Worm (Caenorhabditis elegans) whole organism, L4 larva: ENCODE results near the gene tab-1.

Source experiments
- R02D3.7 ChIP-seq: fragments of 150-350 bp; sonication (generic microtip); optimal IDR thresholded peaks from 3 replicates; lab custom pipeline; 2014; ENCODE audit warnings: missing biosample characterization, missing genetic modification characterization
- dmd-6 ChIP-seq: fragments of 200-800 bp; sonication (Bioruptor generic); IDR thresholded peaks from 2 replicates; pipeline ENCODE4 v1.3.6; 2022; ENCODE audit warnings: missing genetic modification reagents, missing genetic modification characterization, missing compliant biosample characterization
- lin-38 ChIP-seq: fragments of 200-800 bp; sonication (Bioruptor generic); IDR thresholded peaks from 2 replicates; pipeline ENCODE4 v1.3.6; 2022; ENCODE audit warnings: missing genetic modification reagents, missing genetic modification characterization, missing compliant biosample characterization

DNA sequence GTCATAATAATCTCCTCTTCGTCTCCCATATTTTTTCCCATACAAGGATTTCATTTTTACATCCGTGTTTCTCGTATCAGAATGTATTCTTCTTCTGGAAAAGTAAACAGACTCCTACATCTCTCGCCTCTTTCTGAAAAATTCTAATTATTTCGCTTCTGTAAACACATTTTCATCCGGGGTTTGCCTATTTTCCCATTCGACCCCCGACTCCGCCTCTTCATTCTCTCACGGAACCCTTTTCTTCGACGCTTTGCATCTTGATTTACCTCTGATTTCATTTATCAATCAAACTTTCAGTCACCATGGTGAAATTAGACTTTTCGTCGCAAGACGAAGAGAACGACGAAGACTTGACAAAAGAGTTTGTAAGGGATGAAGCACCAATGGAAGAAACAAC is 7.5 kb downstream of the tab-1 start, which contains the start of gene snt-1:
- TF ChIP-seq lin-38 (GFP tag; lab: Robert Waterston, UW), result no peak
- no peak for TF ChIP-seq dmd-6
- no peak for TF ChIP-seq R02D3.7
